Fruit fly (Drosophila melanogaster) whole organism, embryonic: Measurements from ENCODE around the gene bero.

ENCODE experiments used
- Ada2b ChIP-seq: fragments of 200-800 bp; sonication (Bioruptor generic); IDR thresholded peaks from 2 replicates; pipeline ENCODE4 v1.3.6; 2022; ENCODE audit warnings: missing biosample characterization, missing genetic modification characterization
- CG10543 ChIP-seq: fragments of 200-800 bp; sonication (Bioruptor generic); optimal IDR thresholded peaks from 3 replicates; lab custom pipeline; 2017; ENCODE audit warnings: missing biosample characterization, mild to moderate bottlenecking, missing genetic modification characterization, moderate library complexity
- CG11398 ChIP-seq: fragments of 200-800 bp; sonication (Bioruptor generic); optimal IDR thresholded peaks from 2 replicates; lab custom pipeline; 2016; ENCODE audit warnings: missing biosample characterization, missing genetic modification characterization
- CG11696 ChIP-seq: fragments of 200-800 bp; sonication (Bioruptor generic); IDR thresholded peaks from 2 replicates; pipeline ENCODE4 v1.3.6; 2022; ENCODE audit warnings: missing biosample characterization, missing genetic modification characterization
- CG12104 ChIP-seq: fragments of 200-800 bp; sonication (Bioruptor generic); optimal IDR thresholded peaks from 3 replicates; lab custom pipeline; 2016; ENCODE audit warnings: missing biosample characterization, missing genetic modification characterization
- CG14441 ChIP-seq: fragments of 200-800 bp; sonication (Bioruptor generic); IDR thresholded peaks from 2 replicates; pipeline ENCODE4 v1.3.6; 2022; ENCODE audit warnings: missing biosample characterization, missing genetic modification characterization
- CG16813 ChIP-seq: fragments of 200-800 bp; sonication (Bioruptor generic); IDR thresholded peaks from 3 replicates; pipeline ENCODE4 v1.3.6; 2022; ENCODE audit warnings: missing biosample characterization, missing genetic modification characterization; ENCODE audit not compliant: partially characterized antibody
- CG18011 ChIP-seq: fragments of 200-800 bp; sonication (Bioruptor generic); optimal IDR thresholded peaks from 2 replicates; lab custom pipeline; 2017; ENCODE audit warnings: missing biosample characterization, missing genetic modification characterization, mild to moderate bottlenecking, moderate library complexity, missing genotype
- CG30020 ChIP-seq: fragments of 200-800 bp; optimal IDR thresholded peaks from 2 replicates; lab custom pipeline; 2019; ENCODE audit warnings: missing biosample characterization, mild to moderate bottlenecking, missing genetic modification characterization, moderate library complexity
- CG6854 ChIP-seq: fragments of 200-800 bp; sonication (Bioruptor generic); optimal IDR thresholded peaks from 3 replicates; lab custom pipeline; 2017; ENCODE audit warnings: missing biosample characterization, mild to moderate bottlenecking, missing genetic modification characterization
- CG7556 ChIP-seq: fragments of 200-800 bp; sonication (Bioruptor generic); optimal IDR thresholded peaks from 2 replicates; lab custom pipeline; 2017; ENCODE audit warnings: missing biosample characterization, mild to moderate bottlenecking, missing genetic modification characterization
- CG8089 ChIP-seq: fragments of 200-800 bp; sonication (Bioruptor generic); optimal IDR thresholded peaks from 3 replicates; lab custom pipeline; 2016; ENCODE audit warnings: missing biosample characterization, missing genetic modification characterization
- CG8290 ChIP-seq, 3 experiments: fragments of 200-800 bp; sonication (Bioruptor generic); optimal IDR thresholded peaks; 2 replicates each; lab custom pipeline; 2016 to 2019; ENCODE audit warnings: missing biosample characterization in 3 of 3, missing genetic modification characterization in 3 of 3, mild to moderate bottlenecking in 2 of 3, moderate library complexity in 1 of 3
- CTCF ChIP-seq: fragments of 200-800 bp; sonication (Bioruptor generic); optimal IDR thresholded peaks from 2 replicates; lab custom pipeline; 2017; ENCODE audit warnings: missing biosample characterization, mild to moderate bottlenecking, missing genetic modification characterization, moderate library complexity
- CkIIα-i1 ChIP-seq: fragments of 200-800 bp; sonication (Bioruptor generic); IDR thresholded peaks from 2 replicates; pipeline ENCODE4 v1.3.6; 2022; ENCODE audit warnings: missing biosample characterization, missing genetic modification characterization
- Dbx ChIP-seq: fragments of 200-800 bp; sonication (Bioruptor generic); IDR thresholded peaks from 3 replicates; pipeline ENCODE4 v1.3.6; 2022; ENCODE audit warnings: missing biosample characterization, missing genetic modification characterization
- Deaf1 ChIP-seq: fragments of 200-800 bp; optimal IDR thresholded peaks from 3 replicates; lab custom pipeline; 2019; ENCODE audit warnings: missing biosample characterization, mild to moderate bottlenecking, missing genetic modification characterization, moderate library complexity
- Drgx ChIP-seq: fragments of 200-800 bp; sonication (Bioruptor generic); IDR thresholded peaks from 2 replicates; pipeline ENCODE4 v1.3.6; 2022; ENCODE audit warnings: missing biosample characterization, missing genetic modification characterization
- GATAe ChIP-seq: fragments of 200-800 bp; sonication (Bioruptor generic); conservative IDR thresholded peaks from 2 replicates; pipeline ENCODE4 v1.3.6; 2022; ENCODE audit warnings: missing biosample characterization, missing genetic modification characterization
- HLH4C ChIP-seq: fragments of 200-800 bp; sonication (Bioruptor generic); IDR thresholded peaks from 3 replicates; pipeline ENCODE4 v1.3.6; 2022; ENCODE audit warnings: missing biosample characterization, missing genetic modification characterization; ENCODE audit not compliant: partially characterized antibody
- HmgD ChIP-seq: fragments of 200-800 bp; sonication (Bioruptor generic); optimal IDR thresholded peaks from 3 replicates; lab custom pipeline; 2016; ENCODE audit warnings: missing biosample characterization, missing genetic modification characterization
- Hmx ChIP-seq: fragments of 200-800 bp; sonication (Bioruptor generic); optimal IDR thresholded peaks from 2 replicates; lab custom pipeline; 2016; ENCODE audit warnings: missing biosample characterization, missing genetic modification characterization
- Hr51 ChIP-seq, 2 experiments: fragments of 200-800 bp; sonication (Bioruptor generic); optimal IDR thresholded peaks; 2 replicates in 1 of 2; 3 replicates in 1 of 2; lab custom pipeline; 2016 to 2018; ENCODE audit warnings: missing biosample characterization in 2 of 2, missing genetic modification characterization in 2 of 2, mild to moderate bottlenecking in 1 of 2, moderate library complexity in 1 of 2
- Kr ChIP-seq: fragments of 200-800 bp; sonication (Bioruptor generic); optimal IDR thresholded peaks from 2 replicates; lab custom pipeline; 2017; ENCODE audit warnings: missing biosample characterization, mild to moderate bottlenecking, missing genetic modification characterization
- Med ChIP-seq: fragments of 200-800 bp; sonication (Bioruptor generic); peaks from one replicate; lab custom pipeline; 2016; ENCODE audit warnings: missing biosample characterization, missing genetic modification characterization, mild to moderate bottlenecking, inconsistent platforms, moderate library complexity
- Meics ChIP-seq: fragments of 200-800 bp; sonication (Bioruptor generic); optimal IDR thresholded peaks from 2 replicates; lab custom pipeline; 2017; ENCODE audit warnings: missing biosample characterization, mild to moderate bottlenecking, missing genetic modification characterization
- Neu2 ChIP-seq: fragments of 200-800 bp; sonication (Bioruptor generic); optimal IDR thresholded peaks from 3 replicates; lab custom pipeline; 2016; ENCODE audit warnings: missing biosample characterization, missing genetic modification characterization, borderline replicate concordance
- PHDP ChIP-seq: fragments of 200-800 bp; sonication (Bioruptor generic); optimal IDR thresholded peaks from 3 replicates; lab custom pipeline; 2018; ENCODE audit warnings: missing biosample characterization, mild to moderate bottlenecking, missing genetic modification characterization, moderate library complexity
- Side ChIP-seq: fragments of 200-800 bp; sonication (Bioruptor generic); optimal IDR thresholded peaks from 2 replicates; lab custom pipeline; 2016; ENCODE audit warnings: missing biosample characterization, missing genetic modification characterization
- btn ChIP-seq: fragments of 200-800 bp; sonication (Bioruptor generic); optimal IDR thresholded peaks from 2 replicates; lab custom pipeline; 2016; ENCODE audit warnings: missing biosample characterization, missing genetic modification characterization
- corto ChIP-seq: fragments of 200-800 bp; sonication (Bioruptor generic); optimal IDR thresholded peaks from 2 replicates; lab custom pipeline; 2016; ENCODE audit warnings: missing biosample characterization, mild to moderate bottlenecking, missing genetic modification characterization, moderate library complexity
- cwo ChIP-seq: fragments of 200-800 bp; sonication (Bioruptor generic); optimal IDR thresholded peaks from 3 replicates; lab custom pipeline; 2017; ENCODE audit warnings: missing biosample characterization, missing genetic modification characterization, mild to moderate bottlenecking, moderate library complexity, missing genetic modification reagents
- da ChIP-seq: fragments of 200-800 bp; sonication (Bioruptor generic); optimal IDR thresholded peaks from 2 replicates; lab custom pipeline; 2016; ENCODE audit warnings: missing biosample characterization, missing genetic modification characterization
- dan ChIP-seq: fragments of 200-800 bp; sonication (Bioruptor generic); IDR thresholded peaks from 2 replicates; pipeline ENCODE4 v1.3.6; 2022; ENCODE audit warnings: missing biosample characterization, missing genetic modification characterization
- emc ChIP-seq: fragments of 200-800 bp; sonication (Bioruptor generic); optimal IDR thresholded peaks from 2 replicates; lab custom pipeline; 2016; ENCODE audit warnings: missing biosample characterization, missing genetic modification characterization
- ewg ChIP-seq: fragments of 200-800 bp; sonication (Bioruptor generic); optimal IDR thresholded peaks from 3 replicates; lab custom pipeline; 2017; ENCODE audit warnings: mild to moderate bottlenecking, missing biosample characterization, missing genetic modification reagents, missing genetic modification characterization
- hbn ChIP-seq: fragments of 200-800 bp; sonication (Bioruptor generic); IDR thresholded peaks from 2 replicates; pipeline ENCODE4 v1.3.6; 2022; ENCODE audit warnings: missing biosample characterization, missing genetic modification characterization; ENCODE audit not compliant: partially characterized antibody
- insv ChIP-seq, 2 experiments: fragments of 200-800 bp; sonication (Bioruptor generic); optimal IDR thresholded peaks; 3 replicates each; lab custom pipeline; 2016 to 2018; ENCODE audit warnings: missing biosample characterization in 2 of 2, missing genetic modification characterization in 2 of 2
- jigr1 ChIP-seq: fragments of 200-800 bp; sonication (Bioruptor generic); IDR thresholded peaks from 3 replicates; pipeline ENCODE4 v1.3.6; 2022; ENCODE audit warnings: missing biosample characterization, missing genetic modification characterization
- kah ChIP-seq: fragments of 200-800 bp; sonication (Bioruptor generic); optimal IDR thresholded peaks from 2 replicates; lab custom pipeline; 2018; ENCODE audit warnings: missing biosample characterization, mild to moderate bottlenecking, missing genetic modification characterization
- ken ChIP-seq: fragments of 200-800 bp; sonication (Bioruptor generic); IDR thresholded peaks from 3 replicates; pipeline ENCODE4 v1.3.6; 2022; ENCODE audit warnings: missing biosample characterization, missing genetic modification characterization
- mirr ChIP-seq: fragments of 200-800 bp; sonication (Bioruptor generic); optimal IDR thresholded peaks from 3 replicates; lab custom pipeline; 2018; ENCODE audit warnings: missing biosample characterization, mild to moderate bottlenecking, missing genetic modification characterization
- nmo ChIP-seq: fragments of 200-800 bp; sonication (Bioruptor generic); optimal IDR thresholded peaks from 2 replicates; lab custom pipeline; 2018; ENCODE audit warnings: missing biosample characterization, mild to moderate bottlenecking, missing genetic modification characterization, moderate library complexity
- pan ChIP-seq, 4 experiments: fragments of >200 bp in 3 of 4; fragments of 200-800 bp in 1 of 4; sonication (Bioruptor generic) in 1 of 4; optimal IDR thresholded peaks in 3 of 4; IDR thresholded peaks in 1 of 4; 2 replicates each; pipeline versions ENCODE4 v1.3.6 to Lab custom; 2017 to 2022; ENCODE audit warnings: missing biosample characterization in 2 of 4, missing genetic modification characterization in 2 of 4, mixed read lengths in 1 of 4
- prd ChIP-seq, 3 experiments: fragments of >200 bp in 2 of 3; fragments of 200-800 bp in 1 of 3; sonication (Bioruptor generic) in 1 of 3; optimal IDR thresholded peaks in 2 of 3; IDR thresholded peaks in 1 of 3; 2 replicates in 2 of 3; 3 replicates in 1 of 3; pipeline versions ENCODE4 v1.3.6 to Lab custom; 2017 to 2022; ENCODE audit warnings: missing biosample characterization in 1 of 3, missing genetic modification characterization in 1 of 3
- pzg ChIP-seq: fragments of 200-800 bp; sonication (Bioruptor generic); optimal IDR thresholded peaks from 3 replicates; lab custom pipeline; 2018; ENCODE audit warnings: missing biosample characterization, mild to moderate bottlenecking, missing genetic modification characterization, moderate library complexity
- sd ChIP-seq: fragments of 200-800 bp; sonication (Bioruptor generic); optimal IDR thresholded peaks from 3 replicates; lab custom pipeline; 2018; ENCODE audit warnings: missing biosample characterization, mild to moderate bottlenecking, missing genetic modification characterization, moderate library complexity
- so ChIP-seq: fragments of 200-800 bp; sonication (Bioruptor generic); IDR thresholded peaks from 3 replicates; pipeline ENCODE4 v1.3.6; 2022; ENCODE audit warnings: missing biosample characterization, missing genetic modification characterization
- yki ChIP-seq: fragments of >200 bp; optimal IDR thresholded peaks from 3 replicates; lab custom pipeline; 2018
- zfh2 ChIP-seq: fragments of 200-800 bp; sonication (Bioruptor generic); optimal IDR thresholded peaks from 2 replicates; lab custom pipeline; 2016; ENCODE audit warnings: missing biosample characterization, missing genetic modification characterization

The bero gene

DNA sequence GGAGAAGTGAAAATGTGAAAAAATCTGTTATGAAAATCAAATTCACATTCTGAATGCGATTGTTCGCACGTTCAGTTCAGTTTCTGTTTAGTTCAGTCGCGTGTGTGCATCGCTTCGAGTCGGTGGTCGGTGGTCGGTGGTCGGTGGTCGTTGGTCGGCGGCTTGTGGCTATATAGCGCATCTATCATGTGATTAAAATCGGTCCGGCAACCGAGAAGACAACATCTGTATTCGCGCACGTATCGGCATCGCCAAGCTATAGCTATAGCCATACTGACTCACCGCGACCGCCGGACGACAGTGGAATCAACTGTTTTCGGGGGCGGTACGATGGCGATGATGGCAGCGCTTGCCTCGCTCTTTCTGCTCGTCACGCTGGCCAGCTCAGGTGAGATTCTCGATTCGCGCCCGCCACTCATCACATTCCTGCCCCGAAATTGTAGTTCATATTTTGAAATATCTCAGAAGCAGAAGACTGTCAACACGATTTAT lies 11.4 kb downstream of the bero start, which contains the start of gene CG14401 (continued):
- TF ChIP-seq Deaf1 (no peak), Neu2 (no peak), Ada2b (GFP tag; lab: Robert Waterston, UW) (no peak), hbn (GFP tag; lab: Robert Waterston, UW) (no peak), Hr51 (GFP tag; optimal IDR thresholded peaks at IDR 0.05; lab: Kevin White, UChicago) (no peak), CG7556 (GFP tag; lab: Kevin White, UChicago) (no peak), Drgx (GFP tag; lab: Robert Waterston, UW) (peak; percentile 39; the same call in 1 of the 2 replicates), CG12104 (GFP tag; lab: Kevin White, UChicago) (no peak), PHDP (no peak), HmgD (GFP tag; lab: Kevin White, UChicago) (no peak), mirr (no peak), sd (tag; lab: Kevin White, UChicago) (peak; percentile 64), kah (GFP tag; lab: Kevin White, UChicago) (no peak), Med (GFP tag; lab: Kevin White, UChicago) (peak; percentile 66), CG14441 (GFP tag; lab: Robert Waterston, UW) (0 out of 2 replicates have a peak, but pooled peaks have one; percentile 25), CkIIα-i1 (GFP tag; lab: Robert Waterston, UW) (no peak), nmo (no peak), HLH4C (no peak), corto (GFP tag; lab: Kevin White, UChicago) (no peak), emc (no peak), pzg (GFP tag; lab: Kevin White, UChicago) (no peak), jigr1 (GFP tag; lab: Robert Waterston, UW) (no peak), CG16813 (GFP tag; lab: Robert Waterston, UW) (no peak), Kr (GFP tag; lab: Kevin White, UChicago) (no peak), CG30020 (tag; lab: Kevin White, UChicago) (no peak), pan (optimal IDR thresholded peaks at IDR 0.05; lab: Kevin White, UChicago) (no peak), pan (GFP tag; optimal IDR thresholded peaks at IDR 0.05 in 1 of 2, IDR thresholded peaks at IDR 0.05 in 1 of 2) (peak in 1 of 2 experiments; percentile 25), Meics (no peak), so (no peak), CG8089 (GFP tag; lab: Kevin White, UChicago) (no peak), GATAe (GFP tag; lab: Robert Waterston, UW) (no peak), Dbx (GFP tag; lab: Robert Waterston, UW) (0 out of 3 replicates have a peak, but pooled peaks have one; percentile 42), btn (no peak), zfh2 (GFP tag; lab: Kevin White, UChicago) (no peak), cwo (peak; percentile 41), CG11398 (GFP tag; lab: Kevin White, UChicago) (no peak), CG18011 (GFP tag; lab: Kevin White, UChicago) (no peak), Hmx (GFP tag; lab: Kevin White, UChicago) (no peak), da (no peak), CG10543 (peak; percentile 72), ewg (GFP tag; lab: Kevin White, UChicago) (no peak), prd (optimal IDR thresholded peaks at IDR 0.05; lab: Kevin White, UChicago) (no peak), prd (GFP tag; IDR thresholded peaks at IDR 0.05; lab: Robert Waterston, UW) (no peak), CG11696 (GFP tag; lab: Robert Waterston, UW) (no peak), insv (GFP tag; optimal IDR thresholded peaks at IDR 0.05; lab: Kevin White, UChicago) (no peak), CTCF (no peak), CG6854 (no peak), dan (no peak), Side (GFP tag; lab: Kevin White, UChicago) (no peak), yki (no peak), CG8290 (GFP tag; optimal IDR thresholded peaks at IDR 0.05; lab: Kevin White, UChicago) (no peak), CG8290 (tag; optimal IDR thresholded peaks at IDR 0.05; lab: Kevin White, UChicago) (peak in 1 of 2 experiments; percentile 44), ken (GFP tag; lab: Robert Waterston, UW) (no peak)
